Fruit fly (Drosophila melanogaster) whole organism, embryonic: Measurements from ENCODE around the gene Lamtor1.

Experiments used
- Ada2b ChIP-seq: fragments of 200-800 bp; sonication (Bioruptor generic); IDR thresholded peaks from 2 replicates; pipeline ENCODE4 v1.3.6; 2022; ENCODE audit warnings: missing biosample characterization, missing genetic modification characterization
- BEAF-32 ChIP-seq: fragments of 200-800 bp; sonication (Bioruptor generic); optimal IDR thresholded peaks from 3 replicates; lab custom pipeline; 2017; ENCODE audit warnings: missing biosample characterization, missing genetic modification characterization, mild to moderate bottlenecking, moderate library complexity, missing genetic modification reagents
- CG1024 ChIP-seq: fragments of 200-800 bp; sonication (Bioruptor generic); IDR thresholded peaks from 2 replicates; pipeline ENCODE4 v1.3.6; 2022; ENCODE audit warnings: missing biosample characterization, missing genetic modification characterization
- CG11398 ChIP-seq: fragments of 200-800 bp; sonication (Bioruptor generic); optimal IDR thresholded peaks from 2 replicates; lab custom pipeline; 2016; ENCODE audit warnings: missing biosample characterization, missing genetic modification characterization
- CG12104 ChIP-seq: fragments of 200-800 bp; sonication (Bioruptor generic); optimal IDR thresholded peaks from 3 replicates; lab custom pipeline; 2016; ENCODE audit warnings: missing biosample characterization, missing genetic modification characterization
- CG12155 ChIP-seq: fragments of 200-800 bp; sonication (Bioruptor generic); optimal IDR thresholded peaks from 3 replicates; lab custom pipeline; 2016; ENCODE audit warnings: missing biosample characterization, missing genetic modification characterization
- CG15269 ChIP-seq: fragments of 200-800 bp; sonication (Bioruptor generic); optimal IDR thresholded peaks from 2 replicates; lab custom pipeline; 2018; ENCODE audit warnings: missing biosample characterization, mild to moderate bottlenecking, missing genetic modification characterization, moderate library complexity
- CG15696 ChIP-seq: fragments of 200-800 bp; sonication (Bioruptor generic); optimal IDR thresholded peaks from 2 replicates; lab custom pipeline; 2019; ENCODE audit warnings: missing biosample characterization, mild to moderate bottlenecking, missing genetic modification characterization, moderate library complexity
- CG1603 ChIP-seq: fragments of 200-800 bp; sonication (Bioruptor generic); optimal IDR thresholded peaks from 2 replicates; lab custom pipeline; 2019; ENCODE audit warnings: missing biosample characterization, mild to moderate bottlenecking, missing genetic modification characterization, moderate library complexity
- CG17328 ChIP-seq: fragments of 200-800 bp; sonication (Bioruptor generic); IDR thresholded peaks from 2 replicates; pipeline ENCODE4 v1.3.6; 2022; ENCODE audit warnings: missing biosample characterization, missing genetic modification characterization
- CG17802 ChIP-seq: fragments of 200-800 bp; sonication (Bioruptor generic); optimal IDR thresholded peaks from 2 replicates; lab custom pipeline; 2018; ENCODE audit warnings: missing biosample characterization, mild to moderate bottlenecking, missing genetic modification characterization, moderate library complexity
- CG18476 ChIP-seq: fragments of 200-800 bp; sonication (Bioruptor generic); optimal IDR thresholded peaks from 2 replicates; lab custom pipeline; 2016; ENCODE audit warnings: missing biosample characterization, mild to moderate bottlenecking, missing genetic modification characterization
- CG2116 ChIP-seq: fragments of 200-800 bp; sonication (Bioruptor generic); optimal IDR thresholded peaks from 3 replicates; lab custom pipeline; 2018; ENCODE audit warnings: missing biosample characterization, mild to moderate bottlenecking, missing genetic modification characterization
- CG2199 ChIP-seq: fragments of 200-800 bp; sonication (Bioruptor generic); IDR thresholded peaks from 3 replicates; pipeline ENCODE4 v1.3.6; 2022; ENCODE audit warnings: missing biosample characterization, missing genetic modification characterization
- CG2202 ChIP-seq: fragments of 200-800 bp; sonication (Bioruptor generic); optimal IDR thresholded peaks from 2 replicates; lab custom pipeline; 2018; ENCODE audit warnings: missing biosample characterization, mild to moderate bottlenecking, missing genetic modification characterization
- CG31365 ChIP-seq: fragments of 200-800 bp; sonication (Bioruptor generic); optimal IDR thresholded peaks from 2 replicates; lab custom pipeline; 2018; ENCODE audit warnings: missing biosample characterization, mild to moderate bottlenecking, missing genetic modification characterization
- CG31441 ChIP-seq: fragments of 200-800 bp; sonication (Bioruptor generic); IDR thresholded peaks from 2 replicates; pipeline ENCODE4 v1.3.6; 2022; ENCODE audit warnings: missing biosample characterization, missing genetic modification characterization
- CG32767 ChIP-seq: fragments of 200-800 bp; sonication (Bioruptor generic); IDR thresholded peaks from 2 replicates; pipeline ENCODE4 v1.3.6; 2022; ENCODE audit warnings: missing biosample characterization, missing genetic modification characterization
- CG42726 ChIP-seq: fragments of 200-800 bp; sonication (Bioruptor generic); IDR thresholded peaks from 2 replicates; pipeline ENCODE4 v1.3.6; 2022; ENCODE audit warnings: missing biosample characterization, missing genetic modification characterization; ENCODE audit not compliant: partially characterized antibody
- CG4820 ChIP-seq: fragments of 200-800 bp; sonication (Bioruptor generic); optimal IDR thresholded peaks from 3 replicates; lab custom pipeline; 2016; ENCODE audit warnings: missing biosample characterization, missing genetic modification characterization
- CG4854 ChIP-seq: fragments of 200-800 bp; sonication (Bioruptor generic); optimal IDR thresholded peaks from 2 replicates; lab custom pipeline; 2016; ENCODE audit warnings: missing biosample characterization, missing genetic modification characterization, inconsistent platforms
- CG5953 ChIP-seq: fragments of 200-800 bp; sonication (Bioruptor generic); IDR thresholded peaks from 2 replicates; pipeline ENCODE4 v1.3.6; 2022; ENCODE audit warnings: missing biosample characterization, missing genetic modification characterization
- CG6272 ChIP-seq: fragments of 200-800 bp; sonication (Bioruptor generic); IDR thresholded peaks from 2 replicates; pipeline ENCODE4 v1.3.6; 2022; ENCODE audit warnings: missing biosample characterization, missing genetic modification characterization
- CG6683 ChIP-seq: fragments of 200-800 bp; sonication (Bioruptor generic); optimal IDR thresholded peaks from 2 replicates; lab custom pipeline; 2017; ENCODE audit warnings: missing biosample characterization, mild to moderate bottlenecking, missing genetic modification characterization, missing genetic modification reagents
- CG6854 ChIP-seq: fragments of 200-800 bp; sonication (Bioruptor generic); optimal IDR thresholded peaks from 3 replicates; lab custom pipeline; 2017; ENCODE audit warnings: missing biosample characterization, mild to moderate bottlenecking, missing genetic modification characterization
- CG7556 ChIP-seq: fragments of 200-800 bp; sonication (Bioruptor generic); optimal IDR thresholded peaks from 2 replicates; lab custom pipeline; 2017; ENCODE audit warnings: missing biosample characterization, mild to moderate bottlenecking, missing genetic modification characterization
- CG7745 ChIP-seq: fragments of 200-800 bp; sonication (Bioruptor generic); optimal IDR thresholded peaks from 2 replicates; lab custom pipeline; 2018; ENCODE audit warnings: missing biosample characterization, mild to moderate bottlenecking, missing genetic modification characterization, moderate library complexity
- CG8765 ChIP-seq: fragments of 200-800 bp; sonication (Bioruptor generic); IDR thresholded peaks from 2 replicates; pipeline ENCODE4 v1.3.6; 2022; ENCODE audit warnings: missing biosample characterization, missing genetic modification characterization
- Chrac-16 ChIP-seq: fragments of 200-800 bp; sonication (Bioruptor generic); optimal IDR thresholded peaks from 3 replicates; lab custom pipeline; 2016; ENCODE audit warnings: missing biosample characterization, missing genetic modification characterization
- D19A ChIP-seq: fragments of 200-800 bp; optimal IDR thresholded peaks from 3 replicates; lab custom pipeline; 2019; ENCODE audit warnings: missing biosample characterization, mild to moderate bottlenecking, missing genetic modification characterization, moderate library complexity
- Drgx ChIP-seq: fragments of 200-800 bp; sonication (Bioruptor generic); IDR thresholded peaks from 2 replicates; pipeline ENCODE4 v1.3.6; 2022; ENCODE audit warnings: missing biosample characterization, missing genetic modification characterization
- Hand ChIP-seq: fragments of 200-800 bp; sonication (Bioruptor generic); optimal IDR thresholded peaks from 2 replicates; lab custom pipeline; 2017; ENCODE audit warnings: mild to moderate bottlenecking, missing biosample characterization, missing genetic modification reagents, missing genetic modification characterization
- Hr51 ChIP-seq, 2 experiments: fragments of 200-800 bp; sonication (Bioruptor generic); optimal IDR thresholded peaks; 2 replicates in 1 of 2; 3 replicates in 1 of 2; lab custom pipeline; 2016 to 2018; ENCODE audit warnings: missing biosample characterization in 2 of 2, missing genetic modification characterization in 2 of 2, mild to moderate bottlenecking in 1 of 2, moderate library complexity in 1 of 2
- NC2β ChIP-seq: fragments of 200-800 bp; sonication (Bioruptor generic); optimal IDR thresholded peaks from 2 replicates; lab custom pipeline; 2016; ENCODE audit warnings: missing biosample characterization, missing genetic modification characterization
- Rfx ChIP-seq: fragments of 200-800 bp; sonication (Bioruptor generic); IDR thresholded peaks from 2 replicates; pipeline ENCODE4 v1.3.6; 2022; ENCODE audit warnings: missing biosample characterization, missing genetic modification characterization
- Side ChIP-seq: fragments of 200-800 bp; sonication (Bioruptor generic); optimal IDR thresholded peaks from 2 replicates; lab custom pipeline; 2016; ENCODE audit warnings: missing biosample characterization, missing genetic modification characterization
- abd-A ChIP-seq: fragments of 200-800 bp; sonication (Bioruptor generic); optimal IDR thresholded peaks from 3 replicates; lab custom pipeline; 2019; ENCODE audit warnings: missing biosample characterization, mild to moderate bottlenecking, missing genetic modification characterization, moderate library complexity
- cad ChIP-seq: fragments of >200 bp; optimal IDR thresholded peaks from 2 replicates; lab custom pipeline; 2017; ENCODE audit warnings: missing biosample characterization, missing genetic modification characterization
- caup ChIP-seq: fragments of 200-800 bp; sonication (Bioruptor generic); optimal IDR thresholded peaks from 3 replicates; lab custom pipeline; 2017; ENCODE audit warnings: missing biosample characterization, mild to moderate bottlenecking, missing genetic modification characterization, moderate library complexity; ENCODE audit not compliant: severe bottlenecking
- cwo ChIP-seq: fragments of 200-800 bp; sonication (Bioruptor generic); optimal IDR thresholded peaks from 3 replicates; lab custom pipeline; 2017; ENCODE audit warnings: missing biosample characterization, missing genetic modification characterization, mild to moderate bottlenecking, moderate library complexity, missing genetic modification reagents
- ewg ChIP-seq: fragments of 200-800 bp; sonication (Bioruptor generic); optimal IDR thresholded peaks from 3 replicates; lab custom pipeline; 2017; ENCODE audit warnings: mild to moderate bottlenecking, missing biosample characterization, missing genetic modification reagents, missing genetic modification characterization
- eyg ChIP-seq: fragments of 200-800 bp; sonication (Bioruptor generic); optimal IDR thresholded peaks from 3 replicates; lab custom pipeline; 2016; ENCODE audit warnings: missing biosample characterization, missing genetic modification characterization
- gcm2 ChIP-seq: fragments of 200-800 bp; sonication (Bioruptor generic); optimal IDR thresholded peaks from 2 replicates; lab custom pipeline; 2016; ENCODE audit warnings: missing biosample characterization, missing genetic modification characterization
- gfzf ChIP-seq: fragments of 200-800 bp; sonication (Bioruptor generic); optimal IDR thresholded peaks from 2 replicates; lab custom pipeline; 2016; ENCODE audit warnings: missing biosample characterization, mild to moderate bottlenecking, missing genetic modification characterization, moderate library complexity
- grn ChIP-seq: fragments of 200-800 bp; sonication (Bioruptor generic); optimal IDR thresholded peaks from 3 replicates; lab custom pipeline; 2017; ENCODE audit warnings: missing biosample characterization, missing genetic modification characterization
- lov ChIP-seq, 2 experiments: fragments of 200-800 bp in 1 of 2; fragments of >200 bp in 1 of 2; sonication (Bioruptor generic) in 1 of 2; IDR thresholded peaks in 1 of 2; optimal IDR thresholded peaks in 1 of 2; 2 replicates in 1 of 2; 3 replicates in 1 of 2; pipeline versions ENCODE4 v1.3.6 to Lab custom; 2017 to 2022; ENCODE audit warnings: missing biosample characterization in 1 of 2, missing genetic modification characterization in 1 of 2
- row ChIP-seq: fragments of 200-800 bp; sonication (Bioruptor generic); IDR thresholded peaks from 3 replicates; pipeline ENCODE4 v1.3.6; 2022; ENCODE audit warnings: missing biosample characterization, missing genetic modification characterization
- scrt ChIP-seq: fragments of 200-800 bp; sonication (Bioruptor generic); optimal IDR thresholded peaks from 2 replicates; lab custom pipeline; 2018; ENCODE audit warnings: missing biosample characterization, mild to moderate bottlenecking, missing genetic modification characterization, moderate library complexity

Gene Lamtor1

DNA sequence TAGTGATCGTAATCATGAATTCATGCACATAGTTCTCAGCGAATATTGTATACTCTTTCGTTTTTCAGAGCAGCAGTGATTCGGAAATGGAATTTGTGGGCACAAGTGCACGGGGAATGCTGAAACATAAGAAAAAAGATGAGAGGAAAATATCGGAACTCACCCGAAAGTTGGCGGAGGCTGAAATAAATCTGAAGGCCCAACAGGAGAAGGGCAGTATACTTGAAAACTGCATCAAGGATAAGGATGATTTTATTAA, 25.7 kb downstream of the Lamtor1 start:
- peak; percentile 3; the same call in 1 of the 2 replicates for TF ChIP-seq Drgx (GFP tag; lab: Robert Waterston, UW)
- TF ChIP-seq grn, result peak; percentile 47
- no peak for TF ChIP-seq CG42726
- no peak for TF ChIP-seq CG12155 (GFP tag; lab: Kevin White, UChicago)
- TF ChIP-seq CG1603, result peak; percentile 5
- peak; percentile 40; the same call in 1 of the 3 replicates for TF ChIP-seq row (GFP tag; lab: Robert Waterston, UW)
- TF ChIP-seq lov (optimal IDR thresholded peaks at IDR 0.05; lab: Kevin White, UChicago), result no peak
- 0 out of 3 replicates have a peak, but pooled peaks have one; percentile 36 for TF ChIP-seq lov (GFP tag; IDR thresholded peaks at IDR 0.05; lab: Robert Waterston, UW)
- TF ChIP-seq D19A (tag; lab: Kevin White, UChicago), result peak; percentile 97
- no peak for TF ChIP-seq CG17328 (GFP tag; lab: Robert Waterston, UW)

DNA sequence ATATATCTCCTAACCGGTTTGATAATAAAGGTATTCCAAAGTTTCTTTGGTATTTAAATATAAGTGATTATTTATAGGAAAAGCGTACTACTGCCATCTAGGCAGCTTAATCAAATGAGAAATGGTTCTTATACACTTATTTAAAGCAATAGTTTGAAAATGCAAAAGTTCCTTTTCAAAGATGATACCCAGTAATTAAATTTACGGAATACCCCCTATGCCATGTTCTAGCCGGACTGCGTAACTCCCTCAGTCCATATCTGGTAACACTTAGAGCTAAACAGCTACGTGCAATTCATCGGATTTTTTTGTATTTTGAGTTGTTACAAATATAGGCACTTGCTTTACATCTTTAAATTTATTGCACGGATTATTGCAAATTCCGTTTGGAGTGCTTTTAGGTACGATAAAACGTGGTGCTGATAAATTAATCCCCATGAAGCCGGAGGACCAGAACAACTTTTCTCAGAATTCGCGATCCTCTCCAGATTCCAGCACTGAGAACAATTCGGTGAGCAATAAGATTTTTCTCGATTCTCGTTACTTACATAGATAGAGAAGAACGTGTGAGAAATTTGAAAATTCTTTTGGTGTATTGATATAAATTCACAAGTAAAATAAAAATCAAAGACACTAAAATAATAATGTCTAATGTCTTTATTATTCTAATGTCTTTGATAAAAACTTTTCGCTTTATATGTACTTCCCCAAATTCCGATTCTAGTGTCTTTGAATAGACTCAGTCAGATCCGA, 26.2 kb downstream of the Lamtor1 start, which contains the start of gene CG7668:
TSS of gene CG7668 (plus strand) at position 255 of the 753 bp plus-strand sequence.
- TF ChIP-seq CG31441 (GFP tag; lab: Robert Waterston, UW) (peak; percentile 94), BEAF-32 (GFP tag; lab: Kevin White, UChicago) (peak; percentile 54), CG8765 (GFP tag; lab: Robert Waterston, UW) (peak; percentile 86), ewg (peak; percentile 75), CG4854 (GFP tag; lab: Kevin White, UChicago) (peak; percentile 78), CG6683 (GFP tag; lab: Kevin White, UChicago) (peak; percentile 60), Rfx (GFP tag; lab: Robert Waterston, UW) (no peak; the same call in 1 of the 2 replicates), CG2116 (GFP tag; lab: Kevin White, UChicago) (peak; percentile 68), CG15269 (tag; lab: Kevin White, UChicago) (peak; percentile 92), cad (GFP tag; lab: Kevin White, UChicago) (no peak), CG2199 (peak; percentile 76; the same call in 1 of the 3 replicates), CG11398 (peak; percentile 69), caup (GFP tag; lab: Kevin White, UChicago) (peak; percentile 91), CG6854 (GFP tag; lab: Kevin White, UChicago) (peak; percentile 83), CG5953 (GFP tag; lab: Robert Waterston, UW) (peak; percentile 82), CG32767 (GFP tag; lab: Robert Waterston, UW) (peak; percentile 86), CG12104 (peak; percentile 78), cwo (peak; percentile 80), Hr51 (GFP tag; optimal IDR thresholded peaks at IDR 0.05; lab: Kevin White, UChicago) (peak; percentile 77 to 92), CG4820 (peak; percentile 86), CG7556 (peak; percentile 84), Side (GFP tag; lab: Kevin White, UChicago) (peak; percentile 84), CG2202 (tag; lab: Kevin White, UChicago) (peak; percentile 86), CG6272 (GFP tag; lab: Robert Waterston, UW) (no peak), NC2β (GFP tag; lab: Kevin White, UChicago) (peak; percentile 88), CG15696 (tag; lab: Kevin White, UChicago) (peak; percentile 85), Hand (peak; percentile 70), CG31365 (tag; lab: Kevin White, UChicago) (peak; percentile 75), eyg (peak; percentile 58), CG17802 (peak; percentile 67), abd-A (tag; lab: Kevin White, UChicago) (peak; percentile 76), CG7745 (tag; lab: Kevin White, UChicago) (no peak), Ada2b (GFP tag; lab: Robert Waterston, UW) (peak; percentile 93), CG1024 (GFP tag; lab: Robert Waterston, UW) (peak; percentile 87), scrt (GFP tag; lab: Kevin White, UChicago) (peak; percentile 78), gcm2 (GFP tag; lab: Kevin White, UChicago) (peak; percentile 77), gfzf (GFP tag; lab: Kevin White, UChicago) (peak; percentile 81), Chrac-16 (peak; percentile 83), CG18476 (GFP tag; lab: Kevin White, UChicago) (peak; percentile 87)
